Fruit fly (Drosophila melanogaster): Measurements from ENCODE around the gene CG45060.

CG45060 gene

DNA sequence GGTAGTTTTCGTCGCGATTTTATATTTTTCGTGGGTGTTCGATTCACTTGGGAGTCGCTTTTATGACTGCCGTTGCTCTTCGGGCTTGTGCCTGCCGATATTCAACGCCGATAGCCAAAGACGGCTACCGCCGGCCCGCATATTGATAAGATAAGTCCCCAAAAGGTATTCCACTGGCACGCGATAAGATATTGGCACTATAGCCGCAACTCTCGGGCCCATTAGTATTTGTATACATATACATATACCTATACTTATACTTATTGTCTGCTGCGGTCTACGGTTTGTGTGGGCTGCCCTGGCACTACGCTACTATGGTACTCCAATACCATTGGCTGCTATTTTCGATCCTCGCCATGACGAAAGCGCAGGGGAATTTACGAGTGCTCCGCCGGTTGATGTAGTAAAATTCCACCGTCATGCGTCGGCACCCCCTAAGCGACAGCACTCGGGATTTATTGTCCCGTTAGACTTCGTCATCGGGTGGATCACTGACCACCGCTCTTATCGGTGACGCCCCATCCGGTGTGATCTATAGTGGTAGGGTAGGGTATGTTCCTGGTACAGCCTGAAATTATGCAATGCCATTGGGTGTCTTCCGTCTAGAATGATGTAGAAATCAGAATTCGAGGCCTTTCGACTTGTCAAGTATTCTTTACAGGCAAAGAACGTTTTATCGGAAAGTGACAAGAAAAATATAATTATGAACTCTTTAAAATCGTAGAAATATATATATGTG, at the start of gene CG45060 (continued):
- TF ChIP-seq CG17802 (tag; optimal IDR thresholded peaks at IDR 0.05) (no peak), Side (GFP tag; optimal IDR thresholded peaks at IDR 0.05) (no peak), dysf (GFP tag; IDR thresholded peaks at IDR 0.05) (no peak), org-1 (GFP tag; optimal IDR thresholded peaks at IDR 0.05) (no peak), exex (tag; optimal IDR thresholded peaks at IDR 0.05) (peak; percentile 68), phol (tag; optimal IDR thresholded peaks at IDR 0.05) (no peak), CG13424 (tag; optimal IDR thresholded peaks at IDR 0.05) (no peak), CG8290 (GFP tag; optimal IDR thresholded peaks at IDR 0.05) (no peak), CG8290 (tag; optimal IDR thresholded peaks at IDR 0.05) (peak in 1 of 2 experiments; percentile 33), CG4360 (GFP tag; IDR thresholded peaks at IDR 0.05) (no peak), CG1024 (GFP tag; IDR thresholded peaks at IDR 0.05) (no peak), CG3407 (GFP tag; optimal IDR thresholded peaks at IDR 0.05) (no peak), kay (GFP tag; optimal IDR thresholded peaks at IDR 0.05) (no peak), cato (GFP tag; optimal IDR thresholded peaks at IDR 0.05; ENCODE audit: borderline replicate concordance) (no peak), CG33213 (GFP tag; optimal IDR thresholded peaks at IDR 0.05) (no peak), CG12391 (tag; optimal IDR thresholded peaks at IDR 0.05) (no peak), Hr39 (optimal IDR thresholded peaks at IDR 0.05) (no peak), CG16863 (GFP tag; optimal IDR thresholded peaks at IDR 0.05) (no peak), crc (GFP tag; optimal IDR thresholded peaks at IDR 0.05) (no peak), CG12071 (GFP tag; optimal IDR thresholded peaks at IDR 0.05) (peak; percentile 24), Asciz (GFP tag; optimal IDR thresholded peaks at IDR 0.05) (no peak), CG15514 (GFP tag; optimal IDR thresholded peaks at IDR 0.05) (peak; percentile 7), sob (GFP tag; IDR thresholded peaks at IDR 0.05) (no peak), Stat92E (GFP tag; optimal IDR thresholded peaks at IDR 0.05) (no peak), HLH4C (GFP tag; IDR thresholded peaks at IDR 0.05; ENCODE audit: partially characterized antibody) (no peak), D19A (tag; optimal IDR thresholded peaks at IDR 0.05) (peak; percentile 47), Fer3 (tag; optimal IDR thresholded peaks at IDR 0.05) (no peak), CG13624 (GFP tag; optimal IDR thresholded peaks at IDR 0.05) (no peak), CG5245 (GFP tag; optimal IDR thresholded peaks at IDR 0.05) (no peak), ems (GFP tag; optimal IDR thresholded peaks at IDR 0.05) (no peak), her (GFP tag; optimal IDR thresholded peaks at IDR 0.05) (no peak), pros (GFP tag; optimal IDR thresholded peaks at IDR 0.05) (no peak), CHES-1-like (GFP tag; optimal IDR thresholded peaks at IDR 0.05) (no peak), nom (GFP tag; optimal IDR thresholded peaks at IDR 0.05) (no peak), CG11247 (GFP tag; IDR thresholded peaks at IDR 0.05) (no peak), ranshi (GFP tag; IDR thresholded peaks at IDR 0.05) (no peak), MTF-1 (GFP tag; optimal IDR thresholded peaks at IDR 0.05; ENCODE audit: borderline replicate concordance) (no peak), Meics (GFP tag; optimal IDR thresholded peaks at IDR 0.05) (no peak), pzg (GFP tag; optimal IDR thresholded peaks at IDR 0.05) (no peak), HLHmδ (GFP tag; optimal IDR thresholded peaks at IDR 0.05) (no peak), CG18599 (GFP tag; optimal IDR thresholded peaks at IDR 0.05) (no peak), stwl (tag; optimal IDR thresholded peaks at IDR 0.05) (no peak), mld (GFP tag; IDR thresholded peaks at IDR 0.05; ENCODE audit: partially characterized antibody) (no peak), CG34422 (GFP tag; IDR thresholded peaks at IDR 0.05) (no peak), Ets97D (GFP tag; optimal IDR thresholded peaks at IDR 0.05) (peak; percentile 26), Aef1 (GFP tag; IDR thresholded peaks at IDR 0.05) (no peak), Nf-YB (GFP tag; optimal IDR thresholded peaks at IDR 0.05) (peak; percentile 82), CG17612 (GFP tag; IDR thresholded peaks at IDR 0.05) (no peak), sd (tag; optimal IDR thresholded peaks at IDR 0.05) (peak; percentile 99), CG31388 (GFP tag; optimal IDR thresholded peaks at IDR 0.05) (no peak)

Measured in whole organism, embryonic.